Fruit fly (Drosophila melanogaster) whole organism, embryonic: ENCODE measurements around the gene nAChRalpha6.
A peak's percentile ranks its signal among the peaks of the same experiment; 100 is the strongest.

Experiments used
- CG10147 ChIP-seq: fragments of 200-800 bp; sonication (Bioruptor generic); optimal IDR thresholded peaks from 2 replicates; lab custom pipeline; 2019; ENCODE audit warnings: missing biosample characterization, mild to moderate bottlenecking, missing genetic modification characterization, moderate library complexity
- CG10209 ChIP-seq: fragments of 200-800 bp; sonication (Bioruptor generic); optimal IDR thresholded peaks from 3 replicates; lab custom pipeline; 2017; ENCODE audit warnings: missing biosample characterization, mild to moderate bottlenecking, missing genetic modification characterization, missing genetic modification reagents
- CG10274 ChIP-seq: fragments of 200-800 bp; sonication (Bioruptor generic); optimal IDR thresholded peaks from 3 replicates; lab custom pipeline; 2017; ENCODE audit warnings: missing biosample characterization, mild to moderate bottlenecking, missing genetic modification characterization
- CG10431 ChIP-seq: fragments of 200-800 bp; sonication (Bioruptor generic); optimal IDR thresholded peaks from 3 replicates; lab custom pipeline; 2018; ENCODE audit warnings: missing biosample characterization, mild to moderate bottlenecking, missing genetic modification characterization
- CG11093 ChIP-seq: fragments of 200-800 bp; sonication (Bioruptor generic); IDR thresholded peaks from 3 replicates; pipeline ENCODE4 v1.3.6; 2022; ENCODE audit warnings: missing biosample characterization, missing genetic modification characterization
- CG12236 ChIP-seq: fragments of 200-800 bp; sonication (Bioruptor generic); optimal IDR thresholded peaks from 2 replicates; lab custom pipeline; 2016; ENCODE audit warnings: missing biosample characterization, missing genetic modification characterization
- CG14860 ChIP-seq: fragments of 200-800 bp; sonication (Bioruptor generic); IDR thresholded peaks from 3 replicates; pipeline ENCODE4 v1.3.6; 2022; ENCODE audit warnings: missing biosample characterization, missing genetic modification characterization; ENCODE audit not compliant: partially characterized antibody
- CG15269 ChIP-seq: fragments of 200-800 bp; sonication (Bioruptor generic); optimal IDR thresholded peaks from 2 replicates; lab custom pipeline; 2018; ENCODE audit warnings: missing biosample characterization, mild to moderate bottlenecking, missing genetic modification characterization, moderate library complexity
- CG1529 ChIP-seq: fragments of 200-800 bp; sonication (Bioruptor generic); optimal IDR thresholded peaks from 3 replicates; lab custom pipeline; 2018; ENCODE audit warnings: missing biosample characterization, missing genetic modification characterization
- CG1602 ChIP-seq: fragments of 200-800 bp; sonication (Bioruptor generic); optimal IDR thresholded peaks from 3 replicates; lab custom pipeline; 2016; ENCODE audit warnings: missing biosample characterization, missing genetic modification characterization
- CG18619 ChIP-seq: fragments of 200-800 bp; sonication (Bioruptor generic); optimal IDR thresholded peaks from 3 replicates; lab custom pipeline; 2017; ENCODE audit warnings: missing biosample characterization, mild to moderate bottlenecking, missing genetic modification characterization
- CG2199 ChIP-seq: fragments of 200-800 bp; sonication (Bioruptor generic); IDR thresholded peaks from 3 replicates; pipeline ENCODE4 v1.3.6; 2022; ENCODE audit warnings: missing biosample characterization, missing genetic modification characterization
- CG2889 ChIP-seq: fragments of 200-800 bp; sonication (Bioruptor generic); IDR thresholded peaks from 3 replicates; pipeline ENCODE4 v1.3.6; 2022; ENCODE audit warnings: missing biosample characterization, missing genetic modification characterization
- CG31365 ChIP-seq: fragments of 200-800 bp; sonication (Bioruptor generic); optimal IDR thresholded peaks from 2 replicates; lab custom pipeline; 2018; ENCODE audit warnings: missing biosample characterization, mild to moderate bottlenecking, missing genetic modification characterization
- CG3838 ChIP-seq: fragments of 200-800 bp; sonication (Bioruptor generic); optimal IDR thresholded peaks from 3 replicates; lab custom pipeline; 2016; ENCODE audit warnings: missing biosample characterization, missing genetic modification characterization
- CG4617 ChIP-seq: fragments of 200-800 bp; sonication (Bioruptor generic); optimal IDR thresholded peaks from 3 replicates; lab custom pipeline; 2016; ENCODE audit warnings: missing biosample characterization, missing genetic modification characterization, borderline replicate concordance
- CG4854 ChIP-seq: fragments of 200-800 bp; sonication (Bioruptor generic); optimal IDR thresholded peaks from 2 replicates; lab custom pipeline; 2016; ENCODE audit warnings: missing biosample characterization, missing genetic modification characterization, inconsistent platforms
- CG5245 ChIP-seq: fragments of 200-800 bp; sonication (Bioruptor generic); optimal IDR thresholded peaks from 3 replicates; lab custom pipeline; 2016; ENCODE audit warnings: missing biosample characterization, missing genetic modification characterization
- CG8944 ChIP-seq: fragments of 200-800 bp; sonication (Bioruptor generic); optimal IDR thresholded peaks from 3 replicates; lab custom pipeline; 2016; ENCODE audit warnings: missing biosample characterization, missing genetic modification characterization
- CG9932 ChIP-seq: fragments of 200-800 bp; sonication (Bioruptor generic); IDR thresholded peaks from 2 replicates; pipeline ENCODE4 v1.3.6; 2022; ENCODE audit warnings: missing biosample characterization, missing genetic modification characterization
- CTCF ChIP-seq: fragments of 200-800 bp; sonication (Bioruptor generic); optimal IDR thresholded peaks from 2 replicates; lab custom pipeline; 2017; ENCODE audit warnings: missing biosample characterization, mild to moderate bottlenecking, missing genetic modification characterization, moderate library complexity
- D ChIP-seq, 2 experiments: fragments of 200-800 bp in 1 of 2; fragments of >200 bp in 1 of 2; sonication (Bioruptor generic) in 1 of 2; optimal IDR thresholded peaks; 2 replicates in 1 of 2; 3 replicates in 1 of 2; lab custom pipeline; 2017; ENCODE audit warnings: mild to moderate bottlenecking in 1 of 2, missing biosample characterization in 1 of 2, missing genetic modification characterization in 1 of 2, missing genetic modification reagents in 1 of 2
- Dfd ChIP-seq, 2 experiments: fragments of >200 bp; optimal IDR thresholded peaks; 2 replicates each; lab custom pipeline; 2017; ENCODE audit warnings: missing biosample characterization in 2 of 2, missing genetic modification characterization in 2 of 2
- Hmr ChIP-seq: fragments of 200-800 bp; sonication (Bioruptor generic); optimal IDR thresholded peaks from 3 replicates; lab custom pipeline; 2017; ENCODE audit warnings: mild to moderate bottlenecking, missing biosample characterization, missing genetic modification reagents, missing genetic modification characterization
- Hr3 ChIP-seq: fragments of 200-800 bp; sonication (Bioruptor generic); optimal IDR thresholded peaks from 3 replicates; lab custom pipeline; 2016; ENCODE audit warnings: missing biosample characterization, missing genetic modification characterization
- Nf-YB ChIP-seq: fragments of 200-800 bp; sonication (Bioruptor generic); optimal IDR thresholded peaks from 3 replicates; lab custom pipeline; 2019; ENCODE audit warnings: missing biosample characterization, mild to moderate bottlenecking, missing genetic modification characterization, moderate library complexity
- NfI ChIP-seq: fragments of 200-800 bp; sonication (Bioruptor generic); optimal IDR thresholded peaks from 3 replicates; lab custom pipeline; 2018; ENCODE audit warnings: missing biosample characterization, mild to moderate bottlenecking, missing genetic modification characterization, moderate library complexity
- Optix ChIP-seq: fragments of 200-800 bp; sonication (Bioruptor generic); IDR thresholded peaks from 3 replicates; pipeline ENCODE4 v1.3.6; 2022; ENCODE audit warnings: missing biosample characterization, missing genetic modification characterization
- Vsx1 ChIP-seq: fragments of 200-800 bp; sonication (Bioruptor generic); optimal IDR thresholded peaks from 2 replicates; lab custom pipeline; 2017; ENCODE audit warnings: missing biosample characterization, mild to moderate bottlenecking, missing genetic modification characterization, missing genetic modification reagents
- bowl ChIP-seq: fragments of 200-800 bp; sonication (Bioruptor generic); IDR thresholded peaks from 2 replicates; pipeline ENCODE4 v1.3.6; 2022; ENCODE audit warnings: missing biosample characterization, missing genetic modification characterization
- cwo ChIP-seq: fragments of 200-800 bp; sonication (Bioruptor generic); optimal IDR thresholded peaks from 3 replicates; lab custom pipeline; 2017; ENCODE audit warnings: missing biosample characterization, missing genetic modification characterization, mild to moderate bottlenecking, moderate library complexity, missing genetic modification reagents
- en ChIP-seq: fragments of 200-800 bp; sonication (Bioruptor generic); optimal IDR thresholded peaks from 2 replicates; lab custom pipeline; 2016; ENCODE audit warnings: missing biosample characterization, missing genetic modification characterization
- fd102C ChIP-seq: fragments of 200-800 bp; sonication (Bioruptor generic); optimal IDR thresholded peaks from 2 replicates; lab custom pipeline; 2018; ENCODE audit warnings: missing biosample characterization, mild to moderate bottlenecking, missing genetic modification characterization, moderate library complexity
- fd3F ChIP-seq: fragments of 200-800 bp; sonication (Bioruptor generic); optimal IDR thresholded peaks from 2 replicates; lab custom pipeline; 2018; ENCODE audit warnings: missing biosample characterization, mild to moderate bottlenecking, missing genetic modification characterization, moderate library complexity
- grau ChIP-seq: fragments of 200-800 bp; optimal IDR thresholded peaks from 3 replicates; lab custom pipeline; 2019; ENCODE audit warnings: missing biosample characterization, mild to moderate bottlenecking, missing genetic modification characterization, moderate library complexity
- insv ChIP-seq, 2 experiments: fragments of 200-800 bp; sonication (Bioruptor generic); optimal IDR thresholded peaks; 3 replicates each; lab custom pipeline; 2016 to 2018; ENCODE audit warnings: missing biosample characterization in 2 of 2, missing genetic modification characterization in 2 of 2
- lab ChIP-seq: fragments of 200-800 bp; sonication (Bioruptor generic); optimal IDR thresholded peaks from 3 replicates; lab custom pipeline; 2017; ENCODE audit warnings: missing biosample characterization, missing genetic modification characterization, mild to moderate bottlenecking, moderate library complexity, missing genetic modification reagents
- oc ChIP-seq: fragments of 200-800 bp; sonication (Bioruptor generic); optimal IDR thresholded peaks from 2 replicates; lab custom pipeline; 2018; ENCODE audit warnings: missing biosample characterization, mild to moderate bottlenecking, missing genetic modification characterization, moderate library complexity
- pb ChIP-seq: fragments of 200-800 bp; sonication (Bioruptor generic); optimal IDR thresholded peaks from 3 replicates; lab custom pipeline; 2016; ENCODE audit warnings: missing biosample characterization, missing genetic modification characterization
- pfk ChIP-seq: fragments of 200-800 bp; sonication (Bioruptor generic); optimal IDR thresholded peaks from 2 replicates; lab custom pipeline; 2018; ENCODE audit warnings: missing biosample characterization, mild to moderate bottlenecking, missing genetic modification characterization, moderate library complexity
- phol ChIP-seq: fragments of 200-800 bp; sonication (Bioruptor generic); optimal IDR thresholded peaks from 3 replicates; lab custom pipeline; 2018; ENCODE audit warnings: missing biosample characterization, mild to moderate bottlenecking, missing genetic modification characterization, moderate library complexity
- pzg ChIP-seq: fragments of 200-800 bp; sonication (Bioruptor generic); optimal IDR thresholded peaks from 3 replicates; lab custom pipeline; 2018; ENCODE audit warnings: missing biosample characterization, mild to moderate bottlenecking, missing genetic modification characterization, moderate library complexity
- ro ChIP-seq: fragments of 200-800 bp; sonication (Bioruptor generic); IDR thresholded peaks from 2 replicates; pipeline ENCODE4 v1.3.6; 2022; ENCODE audit warnings: missing biosample characterization, missing genetic modification characterization
- sc ChIP-seq, 3 experiments: fragments of >200 bp in 2 of 3; fragments of 200-800 bp in 1 of 3; sonication (Bioruptor generic) in 1 of 3; optimal IDR thresholded peaks; 2 replicates in 2 of 3; 3 replicates in 1 of 3; lab custom pipeline; 2017; ENCODE audit warnings: mild to moderate bottlenecking in 1 of 3, missing biosample characterization in 1 of 3, missing genetic modification characterization in 1 of 3, missing genetic modification reagents in 1 of 3
- sd ChIP-seq: fragments of 200-800 bp; sonication (Bioruptor generic); optimal IDR thresholded peaks from 3 replicates; lab custom pipeline; 2018; ENCODE audit warnings: missing biosample characterization, mild to moderate bottlenecking, missing genetic modification characterization, moderate library complexity
- shn ChIP-seq: fragments of 200-800 bp; sonication (Bioruptor generic); optimal IDR thresholded peaks from 3 replicates; lab custom pipeline; 2016; ENCODE audit warnings: missing biosample characterization, missing genetic modification characterization
- slbo ChIP-seq: fragments of 200-800 bp; sonication (Bioruptor generic); IDR thresholded peaks from 2 replicates; pipeline ENCODE4 v1.3.6; 2022; ENCODE audit warnings: missing biosample characterization, missing genetic modification characterization
- stc ChIP-seq: fragments of 200-800 bp; sonication (Bioruptor generic); IDR thresholded peaks from 2 replicates; pipeline ENCODE4 v1.3.6; 2022; ENCODE audit warnings: missing biosample characterization, missing genetic modification characterization
- tup ChIP-seq: fragments of 200-800 bp; sonication (Bioruptor generic); optimal IDR thresholded peaks from 2 replicates; lab custom pipeline; 2016; ENCODE audit warnings: missing biosample characterization, mild to moderate bottlenecking, missing genetic modification characterization, moderate library complexity
- zf30C ChIP-seq: fragments of 200-800 bp; sonication (Bioruptor generic); optimal IDR thresholded peaks from 3 replicates; lab custom pipeline; 2018; ENCODE audit warnings: missing biosample characterization, mild to moderate bottlenecking, missing genetic modification characterization

nAChRalpha6 gene

DNA sequence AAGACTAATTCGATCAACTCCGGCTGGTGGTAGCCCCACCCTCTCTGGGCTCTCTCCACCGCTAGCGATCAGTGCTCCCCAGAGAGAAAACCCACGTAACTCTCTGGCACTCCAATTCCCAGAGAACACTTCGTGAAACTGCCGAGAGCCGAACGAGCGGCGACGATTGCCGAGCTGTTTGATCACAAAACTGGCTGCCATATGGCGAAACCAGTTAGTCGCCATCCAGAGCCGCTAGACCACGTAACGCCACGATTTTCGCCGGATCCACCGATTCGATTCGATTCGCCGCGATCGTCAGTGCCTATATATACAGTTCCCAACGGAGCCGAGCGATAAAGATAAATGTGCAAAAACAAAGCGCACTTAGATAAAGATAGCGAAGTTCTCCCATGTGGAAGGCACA lies 103.9 kb downstream of the nAChRalpha6 start, which contains the start of gene IP3K1 (continued):
- peak; percentile 51 for TF ChIP-seq Hmr (GFP tag; lab: Kevin White, UChicago)
- TF ChIP-seq CG10209 (GFP tag; lab: Kevin White, UChicago) = no peak
- no peak for TF ChIP-seq CG12236 (GFP tag; lab: Kevin White, UChicago)
- peak; percentile 61; the same call in 1 of the 2 replicates for TF ChIP-seq bowl (GFP tag; lab: Robert Waterston, UW)
- TF ChIP-seq CG10431 (GFP tag; lab: Kevin White, UChicago) = no peak
- TF ChIP-seq CG10147 (GFP tag; lab: Kevin White, UChicago) = peak; percentile 20
- TF ChIP-seq tup (GFP tag; lab: Kevin White, UChicago) = no peak
- TF ChIP-seq CTCF (GFP tag; lab: Kevin White, UChicago) = no peak
- no peak for TF ChIP-seq fd3F
- no peak for TF ChIP-seq shn (GFP tag; lab: Kevin White, UChicago)
- no peak for TF ChIP-seq CG10274 (GFP tag; lab: Kevin White, UChicago)
- no peak for TF ChIP-seq zf30C (GFP tag; lab: Kevin White, UChicago)
- 0 out of 3 replicates have a peak, but pooled peaks have one; percentile 70 for TF ChIP-seq CG2199 (GFP tag; lab: Robert Waterston, UW)
- TF ChIP-seq insv (GFP tag; optimal IDR thresholded peaks at IDR 0.05; lab: Kevin White, UChicago) = no peak
- TF ChIP-seq stc (GFP tag; lab: Robert Waterston, UW) = peak; percentile 72; the same call in 1 of the 2 replicates
- no peak for TF ChIP-seq CG4617 (GFP tag; lab: Kevin White, UChicago)
- no peak for TF ChIP-seq CG1602 (GFP tag; lab: Kevin White, UChicago)
- TF ChIP-seq CG14860 (GFP tag; lab: Robert Waterston, UW) = no peak
- TF ChIP-seq CG1529 (GFP tag; lab: Kevin White, UChicago) = peak; percentile 13
- no peak for TF ChIP-seq Dfd (GFP tag; optimal IDR thresholded peaks at IDR 0.05; lab: Kevin White, UChicago)
- no peak for TF ChIP-seq pfk (GFP tag; lab: Kevin White, UChicago)
- no peak for TF ChIP-seq Hr3 (GFP tag; lab: Kevin White, UChicago)
- no peak for TF ChIP-seq CG2889 (GFP tag; lab: Robert Waterston, UW)
- TF ChIP-seq CG31365 (tag; lab: Kevin White, UChicago) = peak; percentile 24
- TF ChIP-seq CG5245 (GFP tag; lab: Kevin White, UChicago) = no peak
- peak; percentile 53 for TF ChIP-seq sd
- TF ChIP-seq pb (GFP tag; lab: Kevin White, UChicago) = peak; percentile 50
- peak; percentile 42; the same call in 1 of the 2 replicates for TF ChIP-seq CG9932
- TF ChIP-seq cwo (GFP tag; lab: Kevin White, UChicago) = peak; percentile 50
- TF ChIP-seq fd102C (GFP tag; lab: Kevin White, UChicago) = no peak
- peak; percentile 55 for TF ChIP-seq slbo
- peak; percentile 55 for TF ChIP-seq CG15269
- peak; percentile 81 for TF ChIP-seq lab (GFP tag; lab: Kevin White, UChicago)
- peak; percentile 40 for TF ChIP-seq grau (tag; lab: Kevin White, UChicago)
- no peak for TF ChIP-seq D (optimal IDR thresholded peaks at IDR 0.05; lab: Kevin White, UChicago)
- TF ChIP-seq D (GFP tag; optimal IDR thresholded peaks at IDR 0.05; lab: Kevin White, UChicago) = no peak
- TF ChIP-seq CG8944 (GFP tag; lab: Kevin White, UChicago) = no peak
- TF ChIP-seq NfI (GFP tag; lab: Kevin White, UChicago) = peak; percentile 3
- TF ChIP-seq ro (GFP tag; lab: Robert Waterston, UW) = no peak
- no peak for TF ChIP-seq en (GFP tag; lab: Kevin White, UChicago)
- no peak for TF ChIP-seq sc (optimal IDR thresholded peaks at IDR 0.05; lab: Kevin White, UChicago)
- TF ChIP-seq sc (GFP tag; optimal IDR thresholded peaks at IDR 0.05; lab: Kevin White, UChicago) = no peak
- no peak for TF ChIP-seq pzg
- no peak for TF ChIP-seq CG11093
- TF ChIP-seq CG3838 (GFP tag; lab: Kevin White, UChicago) = no peak
- no peak for TF ChIP-seq CG4854
- TF ChIP-seq CG18619 = no peak
- no peak for TF ChIP-seq phol (tag; lab: Kevin White, UChicago)
- peak; percentile 39 for TF ChIP-seq oc
- TF ChIP-seq Vsx1 (GFP tag; lab: Kevin White, UChicago) = peak; percentile 11
- TF ChIP-seq Nf-YB = no peak
- no peak for TF ChIP-seq Optix
